Worm (Caenorhabditis elegans) whole organism, L1 larva: ENCODE measurements around the gene grl-3.
"Not testable (repeated sequence)": the region's sequence is repeated elsewhere in the genome, so short reads cannot be mapped to it uniquely, and the experiment has no call there.

ENCODE experiments used
- aha-1 ChIP-seq: fragments of 150-350 bp; optimal IDR thresholded peaks from 2 replicates; lab custom pipeline; 2014; ENCODE audit warnings: missing biosample characterization, missing genetic modification characterization
- ceh-82 ChIP-seq, 3 experiments: fragments of 150-350 bp in 1 of 3; sonication (generic microtip) in 2 of 3; optimal IDR thresholded peaks; 2 replicates each; lab custom pipeline; 2014 to 2017; ENCODE audit warnings: missing biosample characterization in 3 of 3, missing genetic modification characterization in 3 of 3
- dsc-1 ChIP-seq: sonication (generic microtip); optimal IDR thresholded peaks from 2 replicates; lab custom pipeline; 2016; ENCODE audit warnings: mild to moderate bottlenecking, missing genetic modification characterization, missing compliant biosample characterization
- efl-1 ChIP-seq, 4 experiments: fragments of 150-350 bp; optimal IDR thresholded peaks in 3 of 4; peaks in 1 of 4; 1 replicate in 1 of 4; 2 replicates in 3 of 4; lab custom pipeline; 2014; ENCODE audit warnings: missing biosample characterization in 2 of 4, missing genetic modification characterization in 2 of 4, missing genetic modification reagents in 2 of 4
- mab-9 ChIP-seq: fragments of 200-800 bp; sonication (Bioruptor generic); IDR thresholded peaks from 2 replicates; pipeline ENCODE4 v1.3.6; 2022; ENCODE audit warnings: missing genetic modification reagents, missing genetic modification characterization, missing compliant biosample characterization
- mef-2 ChIP-seq: fragments of 150-350 bp; optimal IDR thresholded peaks from 2 replicates; lab custom pipeline; 2014; ENCODE audit warnings: missing biosample characterization, missing genetic modification characterization
- nhr-19 ChIP-seq: fragments of 200-800 bp; sonication (Bioruptor generic); conservative IDR thresholded peaks from 2 replicates; pipeline ENCODE4 v1.3.6; 2022; ENCODE audit warnings: missing genetic modification characterization, missing compliant biosample characterization
- nhr-28 ChIP-seq: fragments of 150-350 bp; optimal IDR thresholded peaks from 2 replicates; lab custom pipeline; 2014; ENCODE audit warnings: missing biosample characterization, missing genetic modification characterization
- nhr-85 ChIP-seq: sonication (generic microtip); peaks from one replicate; lab custom pipeline; 2016; ENCODE audit warnings: missing genetic modification characterization, inconsistent platforms, missing compliant biosample characterization
- pag-3 ChIP-seq: sonication (generic microtip); optimal IDR thresholded peaks from 2 replicates; lab custom pipeline; 2017; ENCODE audit warnings: missing genetic modification characterization, mild to moderate bottlenecking, missing compliant biosample characterization, antibody characterized with exemption, borderline replicate concordance; ENCODE audit not compliant: insufficient read depth
- sox-4 ChIP-seq: sonication (generic microtip); optimal IDR thresholded peaks from 2 replicates; lab custom pipeline; 2016; ENCODE audit warnings: missing genetic modification characterization, missing compliant biosample characterization
- sptf-1 ChIP-seq: fragments of 150-350 bp; optimal IDR thresholded peaks from 2 replicates; lab custom pipeline; 2014; ENCODE audit warnings: missing biosample characterization, missing genetic modification characterization
- tbx-2 ChIP-seq: sonication (generic microtip); optimal IDR thresholded peaks from 2 replicates; lab custom pipeline; 2016; ENCODE audit warnings: missing genetic modification characterization, missing compliant biosample characterization
- unc-30 ChIP-seq: sonication (generic microtip); optimal IDR thresholded peaks from 2 replicates; lab custom pipeline; 2017; ENCODE audit warnings: missing biosample characterization, missing genetic modification characterization

DNA sequence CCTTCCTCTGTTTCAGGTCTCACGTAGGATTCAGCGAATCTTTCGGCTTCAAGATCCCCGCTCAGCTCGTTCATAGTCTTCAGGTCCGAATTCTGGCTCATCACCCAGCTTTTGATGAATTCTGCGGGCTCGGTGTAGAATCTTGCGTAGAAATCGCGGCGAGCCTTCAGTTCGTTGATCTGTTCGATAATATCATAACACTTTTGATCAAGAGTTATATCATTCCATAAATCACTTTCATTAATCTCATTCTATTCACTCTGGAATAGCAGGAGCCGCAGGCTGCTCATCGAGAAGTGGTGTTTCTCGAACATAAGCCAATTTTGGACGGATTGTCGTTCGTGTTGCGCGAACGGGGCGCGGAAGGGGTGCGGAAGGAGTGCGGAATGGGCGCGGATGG lies 16.3 kb upstream of the grl-3 start, which contains the start of gene K03B8.4:
- TF ChIP-seq tbx-2 (tag; lab: Kevin White, UChicago); sox-4 (tag; lab: Kevin White, UChicago); nhr-28 (tag; lab: Kevin White, UChicago); aha-1 (tag; lab: Kevin White, UChicago); ceh-82 (tag; optimal IDR thresholded peaks at IDR 0.05; lab: Kevin White, UChicago); efl-1 (optimal IDR thresholded peaks at IDR 0.05; lab: Kevin White, UChicago); efl-1 (GFP tag; optimal IDR thresholded peaks at IDR 0.05 in 1 of 2; lab: Kevin White, UChicago); nhr-19 (GFP tag; lab: Robert Waterston, UW); unc-30 (tag; lab: Kevin White, UChicago); mef-2; pag-3 (tag; lab: Kevin White, UChicago); mab-9 (GFP tag; lab: Robert Waterston, UW); dsc-1 (tag; lab: Kevin White, UChicago); sptf-1 (tag; lab: Kevin White, UChicago); nhr-85 (tag; lab: Kevin White, UChicago): not testable (repeated sequence)
